Worm (Caenorhabditis elegans) whole organism, late embryonic: ENCODE data around the gene R193.1.

Experiments
- C38D4.7 ChIP-seq: fragments of 200-800 bp; sonication (Bioruptor generic); optimal IDR thresholded peaks from 2 replicates; lab custom pipeline; 2018; ENCODE audit warnings: mild to moderate bottlenecking, missing genetic modification characterization, moderate library complexity, missing compliant biosample characterization
- K02D7.2 ChIP-seq: sonication (generic microtip); optimal IDR thresholded peaks from 2 replicates; lab custom pipeline; 2017; ENCODE audit warnings: mild to moderate bottlenecking, missing genetic modification characterization, missing compliant biosample characterization
- ceh-14 ChIP-seq: sonication (generic microtip); optimal IDR thresholded peaks from 2 replicates; lab custom pipeline; 2016; ENCODE audit warnings: missing genotype, missing genetic modification characterization, missing compliant biosample characterization
- ceh-18 ChIP-seq: sonication (generic microtip); optimal IDR thresholded peaks from 2 replicates; lab custom pipeline; 2016; ENCODE audit warnings: missing genetic modification characterization, missing compliant biosample characterization
- ceh-19 ChIP-seq: fragments of 200-800 bp; sonication (Bioruptor generic); optimal IDR thresholded peaks from 2 replicates; lab custom pipeline; 2018; ENCODE audit warnings: mild to moderate bottlenecking, missing genetic modification characterization, missing compliant biosample characterization
- ceh-2 ChIP-seq: sonication (generic microtip); optimal IDR thresholded peaks from 2 replicates; lab custom pipeline; 2016; ENCODE audit warnings: missing genotype, missing genetic modification characterization, missing compliant biosample characterization
- ceh-22 ChIP-seq: sonication (generic microtip); optimal IDR thresholded peaks from 2 replicates; lab custom pipeline; 2017; ENCODE audit warnings: missing biosample characterization, missing genetic modification characterization
- ceh-31 ChIP-seq: sonication (generic microtip); optimal IDR thresholded peaks from 2 replicates; lab custom pipeline; 2016; ENCODE audit warnings: missing genetic modification characterization, missing compliant biosample characterization
- ceh-34 ChIP-seq: sonication (generic microtip); optimal IDR thresholded peaks from 2 replicates; lab custom pipeline; 2016; ENCODE audit warnings: mild to moderate bottlenecking, missing genetic modification characterization, missing compliant biosample characterization
- ceh-48 ChIP-seq: sonication (generic microtip); optimal IDR thresholded peaks from 2 replicates; lab custom pipeline; 2016; ENCODE audit warnings: missing genetic modification characterization, inconsistent platforms, missing compliant biosample characterization
- ceh-9 ChIP-seq: sonication (generic microtip); optimal IDR thresholded peaks from 2 replicates; lab custom pipeline; 2016; ENCODE audit warnings: mild to moderate bottlenecking, missing genetic modification characterization, inconsistent platforms, missing compliant biosample characterization
- che-1 ChIP-seq: sonication (generic microtip); optimal IDR thresholded peaks from 2 replicates; lab custom pipeline; 2016; ENCODE audit warnings: mild to moderate bottlenecking, missing genetic modification characterization, missing compliant biosample characterization
- dmd-4 ChIP-seq: sonication (generic microtip); optimal IDR thresholded peaks from 2 replicates; lab custom pipeline; 2016; ENCODE audit warnings: borderline replicate concordance, missing genetic modification characterization, missing compliant biosample characterization
- dve-1 ChIP-seq: sonication (generic microtip); optimal IDR thresholded peaks from 2 replicates; lab custom pipeline; 2017; ENCODE audit warnings: antibody characterized with exemption, mild to moderate bottlenecking, missing genetic modification characterization, missing compliant biosample characterization
- elt-2 ChIP-seq: sonication (generic microtip); optimal IDR thresholded peaks from 2 replicates; lab custom pipeline; 2016; ENCODE audit warnings: missing genetic modification reagents, missing genetic modification characterization, missing compliant biosample characterization
- ets-4 ChIP-seq: sonication (generic microtip); optimal IDR thresholded peaks from 2 replicates; lab custom pipeline; 2016; ENCODE audit warnings: missing genetic modification characterization, missing compliant biosample characterization
- eyg-1 ChIP-seq: sonication (generic microtip); optimal IDR thresholded peaks from 2 replicates; lab custom pipeline; 2016; ENCODE audit warnings: missing genotype, missing genetic modification characterization, missing compliant biosample characterization
- fax-1 ChIP-seq: sonication (generic microtip); optimal IDR thresholded peaks from 2 replicates; lab custom pipeline; 2016; ENCODE audit warnings: missing genotype, missing genetic modification characterization, missing compliant biosample characterization
- fkh-6 ChIP-seq: sonication (generic microtip); optimal IDR thresholded peaks from 2 replicates; lab custom pipeline; 2016; ENCODE audit warnings: missing genetic modification characterization, missing compliant biosample characterization
- gmeb-2 ChIP-seq: sonication (generic microtip); optimal IDR thresholded peaks from 2 replicates; lab custom pipeline; 2016; ENCODE audit warnings: missing genetic modification characterization, inconsistent platforms, missing compliant biosample characterization
- hlh-13 ChIP-seq: fragments of 200-800 bp; sonication (Bioruptor generic); optimal IDR thresholded peaks from 2 replicates; lab custom pipeline; 2018; ENCODE audit warnings: mild to moderate bottlenecking, missing genetic modification characterization, missing compliant biosample characterization
- hlh-15 ChIP-seq: sonication (generic microtip); optimal IDR thresholded peaks from 2 replicates; lab custom pipeline; 2016; ENCODE audit warnings: missing genetic modification characterization, missing compliant biosample characterization
- hlh-30 ChIP-seq: sonication (generic microtip); optimal IDR thresholded peaks from 2 replicates; lab custom pipeline; 2017; ENCODE audit warnings: antibody characterized with exemption, missing genetic modification characterization, missing compliant biosample characterization; ENCODE audit not compliant: insufficient read depth
- lin-11 ChIP-seq: fragments of 200-800 bp; sonication (Bioruptor generic); optimal IDR thresholded peaks from 2 replicates; lab custom pipeline; 2018; ENCODE audit warnings: mild to moderate bottlenecking, missing genetic modification characterization, missing compliant biosample characterization
- madf-2 ChIP-seq: sonication (generic microtip); optimal IDR thresholded peaks from 2 replicates; lab custom pipeline; 2017; ENCODE audit warnings: missing genetic modification characterization, missing compliant biosample characterization
- mec-3 ChIP-seq: sonication (generic microtip); optimal IDR thresholded peaks from 2 replicates; lab custom pipeline; 2016; ENCODE audit warnings: borderline replicate concordance, missing genetic modification characterization, missing compliant biosample characterization
- nfya-1 ChIP-seq: sonication (generic microtip); optimal IDR thresholded peaks from 2 replicates; lab custom pipeline; 2017; ENCODE audit warnings: missing genetic modification characterization, mild to moderate bottlenecking, missing compliant biosample characterization, antibody characterized with exemption, moderate library complexity
- nhr-11 ChIP-seq: fragments of 150-350 bp; optimal IDR thresholded peaks from 2 replicates; lab custom pipeline; 2014; ENCODE audit warnings: missing biosample characterization, missing genetic modification characterization
- odd-2 ChIP-seq: sonication (generic microtip); optimal IDR thresholded peaks from 2 replicates; lab custom pipeline; 2017; ENCODE audit warnings: antibody characterized with exemption, mild to moderate bottlenecking, missing genetic modification characterization, missing compliant biosample characterization
- pag-3 ChIP-seq: sonication (generic microtip); optimal IDR thresholded peaks from 2 replicates; lab custom pipeline; 2016; ENCODE audit warnings: missing compliant biosample characterization, missing genetic modification characterization, borderline replicate concordance
- pat-9 ChIP-seq: fragments of 200-800 bp; sonication (Bioruptor generic); optimal IDR thresholded peaks from 2 replicates; lab custom pipeline; 2018; ENCODE audit warnings: mild to moderate bottlenecking, missing genetic modification characterization, moderate library complexity, missing compliant biosample characterization
- pha-2 ChIP-seq: sonication (generic microtip); optimal IDR thresholded peaks from 2 replicates; lab custom pipeline; 2017; ENCODE audit warnings: mild to moderate bottlenecking, missing genetic modification characterization, missing compliant biosample characterization
- pha-4 ChIP-seq: fragments of 150-350 bp; optimal IDR thresholded peaks from 2 replicates; lab custom pipeline; 2018; ENCODE audit warnings: missing biosample characterization, missing genetic modification reagents, missing genetic modification characterization
- pros-1 ChIP-seq: fragments of 150-350 bp; optimal IDR thresholded peaks from 2 replicates; lab custom pipeline; 2014; ENCODE audit warnings: missing biosample characterization, missing genetic modification reagents, missing genetic modification characterization
- ref-2 ChIP-seq: sonication (generic microtip); optimal IDR thresholded peaks from 2 replicates; lab custom pipeline; 2016; ENCODE audit warnings: missing genetic modification characterization, missing compliant biosample characterization
- rnt-1 ChIP-seq: sonication (generic microtip); optimal IDR thresholded peaks from 2 replicates; lab custom pipeline; 2016; ENCODE audit warnings: missing genetic modification characterization, missing compliant biosample characterization
- sox-2 ChIP-seq: fragments of 200-800 bp; sonication (Bioruptor generic); IDR thresholded peaks from 2 replicates; pipeline ENCODE4 v1.3.6; 2022; ENCODE audit warnings: missing genetic modification reagents, missing genetic modification characterization, missing compliant biosample characterization
- sox-4 ChIP-seq: sonication (generic microtip); optimal IDR thresholded peaks from 2 replicates; lab custom pipeline; 2017; ENCODE audit warnings: mild to moderate bottlenecking, missing genetic modification characterization, inconsistent platforms, missing compliant biosample characterization
- tbx-7 ChIP-seq: sonication (generic microtip); optimal IDR thresholded peaks from 2 replicates; lab custom pipeline; 2016; ENCODE audit warnings: missing genotype, missing genetic modification characterization, missing compliant biosample characterization
- unc-3 ChIP-seq, 2 experiments: fragments of 200-800 bp in 1 of 2; sonication (Bioruptor generic) in 1 of 2; sonication (generic microtip) in 1 of 2; conservative IDR thresholded peaks in 1 of 2; optimal IDR thresholded peaks in 1 of 2; 2 replicates each; pipeline versions ENCODE4 v1.3.6 to Lab custom; 2016 to 2022; ENCODE audit warnings: missing compliant biosample characterization in 2 of 2, missing genetic modification characterization in 2 of 2, missing genetic modification reagents in 1 of 2
- unc-42 ChIP-seq: sonication (generic microtip); optimal IDR thresholded peaks from 2 replicates; lab custom pipeline; 2016; ENCODE audit warnings: missing genotype, missing genetic modification characterization, missing compliant biosample characterization
- unc-55 ChIP-seq: sonication (generic microtip); optimal IDR thresholded peaks from 2 replicates; lab custom pipeline; 2017; ENCODE audit warnings: missing biosample characterization, missing genetic modification reagents, missing genetic modification characterization
- zip-5 ChIP-seq: sonication (generic microtip); optimal IDR thresholded peaks from 2 replicates; lab custom pipeline; 2016; ENCODE audit warnings: missing genetic modification characterization, missing compliant biosample characterization

R193.1 gene

ce11 chrX:1181271-1181958 is 26.7 kb downstream of the R193.1 start:
- TF ChIP-seq pha-4 (no peak), unc-42 (tag; lab: Kevin White, UChicago) (peak; percentile 67), nfya-1 (tag; lab: Kevin White, UChicago) (no peak), mec-3 (tag; lab: Kevin White, UChicago) (no peak), sox-4 (tag; lab: Kevin White, UChicago) (no peak), unc-3 (GFP tag; conservative IDR thresholded peaks at IDR 0.05; lab: Robert Waterston, UW) (no peak), unc-3 (tag; optimal IDR thresholded peaks at IDR 0.05; lab: Kevin White, UChicago) (peak; percentile 57), ceh-14 (tag; lab: Kevin White, UChicago) (no peak), ceh-34 (tag; lab: Kevin White, UChicago) (peak; percentile 85), ceh-9 (tag; lab: Kevin White, UChicago) (no peak), unc-55 (GFP tag; lab: Kevin White, UChicago) (no peak)

DNA sequence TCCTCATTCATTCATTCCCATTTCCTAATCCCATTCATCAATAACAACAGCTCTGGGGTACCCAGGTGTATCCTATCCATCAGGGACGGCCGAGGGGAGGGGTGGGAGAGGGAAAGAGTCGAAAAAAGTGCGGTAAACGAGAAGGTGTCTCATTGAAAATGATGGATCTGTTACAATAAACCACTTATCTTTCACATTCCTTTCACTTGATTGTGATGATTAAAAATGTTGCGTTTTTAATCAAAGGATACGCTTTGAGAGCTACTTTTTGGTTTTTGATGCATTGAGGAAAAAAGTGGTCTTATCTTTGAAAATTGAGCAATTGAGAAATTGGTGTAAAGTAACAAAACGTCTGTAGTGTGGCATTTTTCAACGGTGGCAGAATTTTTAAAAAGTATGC is 28.5 kb downstream of the R193.1 start:
- TF ChIP-seq ceh-2 (tag; lab: Kevin White, UChicago), result no peak
- TF ChIP-seq sox-2 (GFP tag; lab: Robert Waterston, UW), result no peak
- no peak for TF ChIP-seq dmd-4 (tag; lab: Kevin White, UChicago)
- no peak for TF ChIP-seq nfya-1 (tag; lab: Kevin White, UChicago)
- TF ChIP-seq pros-1 (tag; lab: Kevin White, UChicago), result no peak
- TF ChIP-seq fkh-6 (tag; lab: Kevin White, UChicago), result no peak
- no peak for TF ChIP-seq dve-1 (tag; lab: Kevin White, UChicago)
- TF ChIP-seq nhr-11 (tag; lab: Kevin White, UChicago), result no peak
- TF ChIP-seq madf-2, result no peak
- no peak for TF ChIP-seq ref-2
- no peak for TF ChIP-seq unc-55 (GFP tag; lab: Kevin White, UChicago)
- TF ChIP-seq ceh-48 (tag; lab: Kevin White, UChicago), result no peak
- no peak for TF ChIP-seq odd-2
- no peak for TF ChIP-seq lin-11 (tag; lab: Kevin White, UChicago)
- no peak for TF ChIP-seq elt-2 (tag; lab: Kevin White, UChicago)

DNA sequence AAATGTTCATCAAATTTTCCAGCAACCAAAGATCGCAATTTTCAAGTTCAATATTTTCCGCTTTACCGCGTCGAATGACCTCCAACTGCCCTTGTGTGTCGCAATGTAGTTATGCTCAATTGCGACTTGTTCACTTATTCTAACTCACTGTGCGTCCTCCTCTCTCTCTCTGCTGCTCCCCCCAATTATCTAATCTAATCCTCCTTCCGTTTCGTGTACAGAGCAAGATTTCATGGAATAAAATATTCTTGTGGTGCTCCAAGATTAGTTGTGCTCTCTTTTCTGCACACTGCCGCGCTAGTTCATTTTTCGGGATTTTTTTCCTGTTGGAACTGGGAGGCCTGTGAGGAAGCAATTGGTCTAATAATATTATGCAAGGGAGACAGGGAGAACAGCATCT is 29.2 kb downstream of the R193.1 start:
- peak; percentile 87 for TF ChIP-seq unc-42 (tag; lab: Kevin White, UChicago)
- TF ChIP-seq lin-11 (tag; lab: Kevin White, UChicago), result no peak
- TF ChIP-seq pha-2 (tag; lab: Kevin White, UChicago), result no peak
- TF ChIP-seq ceh-22, result no peak
- no peak for TF ChIP-seq C38D4.7 (GFP tag; lab: Kevin White, UChicago)
- TF ChIP-seq hlh-15 (tag; lab: Kevin White, UChicago), result no peak
- no peak for TF ChIP-seq elt-2 (tag; lab: Kevin White, UChicago)

ce11 chrX:1185474-1185873 is 30.7 kb downstream of the R193.1 start:
- no peak for TF ChIP-seq che-1 (tag; lab: Kevin White, UChicago)
- peak; percentile 94 for TF ChIP-seq unc-42 (tag; lab: Kevin White, UChicago)
- TF ChIP-seq, all 69 proteins: peak for 1

DNA sequence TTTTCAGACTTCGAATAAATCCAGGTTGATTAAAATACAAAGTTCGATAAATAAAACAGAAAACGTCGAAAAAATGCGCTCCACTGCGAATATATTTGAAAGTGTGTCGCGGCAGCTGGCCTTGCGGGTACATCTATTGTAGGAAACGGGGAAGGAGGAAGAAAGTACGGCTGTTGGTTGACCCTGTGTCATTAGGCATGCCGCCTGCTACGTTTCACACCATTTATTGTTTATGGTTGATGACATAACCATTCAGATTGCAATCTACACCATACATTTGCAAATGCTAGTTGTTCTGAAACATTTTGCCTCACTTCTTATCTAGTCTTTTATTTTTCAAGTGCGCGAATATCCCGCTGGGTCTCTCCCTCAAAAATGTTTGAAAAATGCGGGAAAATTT is 36.8 kb downstream of the R193.1 start, which contains the start of gene T13G4.4:
Gene T13G4.4, minus strand, starts transcription at position 97 of the 400 bp plus-strand sequence.
- no peak for TF ChIP-seq ceh-18 (tag; lab: Kevin White, UChicago)
- TF ChIP-seq ceh-31, result no peak
- no peak for TF ChIP-seq ceh-19 (GFP tag; lab: Kevin White, UChicago)
- TF ChIP-seq odd-2, result no peak
- no peak for TF ChIP-seq eyg-1
- TF ChIP-seq pag-3, result no peak
- TF ChIP-seq gmeb-2, result no peak
- TF ChIP-seq tbx-7 (tag; lab: Kevin White, UChicago), result no peak
- TF ChIP-seq elt-2 (tag; lab: Kevin White, UChicago), result no peak
- no peak for TF ChIP-seq hlh-30 (tag; lab: Kevin White, UChicago)
- TF ChIP-seq dmd-4 (tag; lab: Kevin White, UChicago), result no peak
- no peak for TF ChIP-seq zip-5 (tag; lab: Kevin White, UChicago)
- no peak for TF ChIP-seq K02D7.2 (tag; lab: Kevin White, UChicago)
- no peak for TF ChIP-seq ets-4 (tag; lab: Kevin White, UChicago)
- no peak for TF ChIP-seq fax-1 (tag; lab: Kevin White, UChicago)
- no peak for TF ChIP-seq pat-9
- no peak for TF ChIP-seq hlh-13 (GFP tag; lab: Kevin White, UChicago)
- no peak for TF ChIP-seq rnt-1 (tag; lab: Kevin White, UChicago)
